Worm (Caenorhabditis elegans) whole organism, L4 larva: ENCODE results near the gene F46B6.2.

Experiments
- F26F4.8 ChIP-seq: fragments of 200-800 bp; sonication (Bioruptor generic); conservative IDR thresholded peaks from 2 replicates; pipeline ENCODE4 v1.3.6; 2022; ENCODE audit warnings: missing genetic modification characterization, missing compliant biosample characterization
- T20F7.1 ChIP-seq: fragments of 200-800 bp; sonication (Bioruptor generic); optimal IDR thresholded peaks from 2 replicates; lab custom pipeline; 2018; ENCODE audit warnings: mild to moderate bottlenecking, missing genetic modification characterization, missing compliant biosample characterization
- Y48G9A.11 ChIP-seq: fragments of 200-800 bp; sonication (Bioruptor generic); IDR thresholded peaks from 2 replicates; pipeline ENCODE4 v1.3.6; 2022; ENCODE audit warnings: missing genetic modification reagents, missing genetic modification characterization, missing compliant biosample characterization
- Y5F2A.4 ChIP-seq: fragments of 200-800 bp; sonication (Bioruptor generic); optimal IDR thresholded peaks from 2 replicates; lab custom pipeline; 2018; ENCODE audit warnings: mild to moderate bottlenecking, missing genetic modification characterization, missing compliant biosample characterization
- ZK337.2 ChIP-seq: fragments of 200-800 bp; sonication (Bioruptor generic); IDR thresholded peaks from 2 replicates; pipeline ENCODE4 v1.3.6; 2022; ENCODE audit warnings: missing genetic modification reagents, missing genetic modification characterization, missing compliant biosample characterization
- arid-1 ChIP-seq: fragments of 200-800 bp; sonication (Bioruptor generic); conservative IDR thresholded peaks from 2 replicates; pipeline ENCODE4 v1.3.6; 2022; ENCODE audit warnings: missing genetic modification reagents, missing genetic modification characterization, missing compliant biosample characterization
- attf-4 ChIP-seq: sonication (generic microtip); optimal IDR thresholded peaks from 3 replicates; lab custom pipeline; 2017; ENCODE audit warnings: missing biosample characterization, missing genetic modification characterization
- cey-2 ChIP-seq: sonication (generic microtip); optimal IDR thresholded peaks from 3 replicates; lab custom pipeline; 2017; ENCODE audit warnings: missing genetic modification characterization, mild to moderate bottlenecking, missing compliant biosample characterization, antibody characterized with exemption, borderline replicate concordance; ENCODE audit not compliant: insufficient read depth
- daf-16 ChIP-seq, 3 experiments: sonication (generic microtip); optimal IDR thresholded peaks; 2 replicates each; lab custom pipeline; 2016 to 2017; ENCODE audit warnings: missing genetic modification characterization in 3 of 3, missing genetic modification reagents in 3 of 3, mild to moderate bottlenecking in 2 of 3, missing compliant biosample characterization in 2 of 3, missing biosample characterization in 1 of 3, moderate library complexity in 1 of 3
- daf-19 ChIP-seq: fragments of 200-800 bp; sonication (Bioruptor generic); conservative IDR thresholded peaks from 2 replicates; pipeline ENCODE4 v1.3.6; 2022; ENCODE audit warnings: missing genetic modification characterization, missing compliant biosample characterization
- dmd-6 ChIP-seq: fragments of 200-800 bp; sonication (Bioruptor generic); IDR thresholded peaks from 2 replicates; pipeline ENCODE4 v1.3.6; 2022; ENCODE audit warnings: missing genetic modification reagents, missing genetic modification characterization, missing compliant biosample characterization
- dmd-9 ChIP-seq: fragments of 200-800 bp; sonication (Bioruptor generic); IDR thresholded peaks from 2 replicates; pipeline ENCODE4 v1.3.6; 2022; ENCODE audit warnings: missing genetic modification reagents, missing genetic modification characterization, missing compliant biosample characterization
- dpl-1 ChIP-seq: fragments of 150-350 bp; optimal IDR thresholded peaks from 2 replicates; lab custom pipeline; 2014; ENCODE audit warnings: missing biosample characterization, missing genetic modification reagents, missing genetic modification characterization
- duxl-1 ChIP-seq: sonication (generic microtip); optimal IDR thresholded peaks from 2 replicates; lab custom pipeline; 2016; ENCODE audit warnings: mild to moderate bottlenecking, missing genetic modification characterization, moderate library complexity, missing compliant biosample characterization; ENCODE audit not compliant: poor library complexity
- dve-1 ChIP-seq: sonication (generic microtip); optimal IDR thresholded peaks from 2 replicates; lab custom pipeline; 2017; ENCODE audit warnings: antibody characterized with exemption, mild to moderate bottlenecking, missing genetic modification characterization, missing compliant biosample characterization; ENCODE audit not compliant: insufficient read depth
- egl-43 ChIP-seq: fragments of 200-800 bp; sonication (Bioruptor generic); IDR thresholded peaks from 2 replicates; pipeline ENCODE4 v1.3.6; 2022; ENCODE audit warnings: missing genetic modification reagents, missing genetic modification characterization, missing compliant biosample characterization
- hlh-11 ChIP-seq: fragments of 200-800 bp; sonication (Bioruptor generic); optimal IDR thresholded peaks from 2 replicates; lab custom pipeline; 2018; ENCODE audit warnings: mild to moderate bottlenecking, missing genetic modification characterization, missing compliant biosample characterization
- lin-15B ChIP-seq: fragments of 150-350 bp; sonication (generic microtip); optimal IDR thresholded peaks from 3 replicates; lab custom pipeline; 2014; ENCODE audit warnings: missing biosample characterization, missing genetic modification characterization
- mdl-1 ChIP-seq, 2 experiments: fragments of 150-350 bp in 1 of 2; sonication (generic microtip) in 1 of 2; optimal IDR thresholded peaks; 2 replicates each; lab custom pipeline; 2014 to 2017; ENCODE audit warnings: missing biosample characterization in 2 of 2, missing genetic modification characterization in 2 of 2
- mdt-29 ChIP-seq: fragments of 200-800 bp; sonication (Bioruptor generic); IDR thresholded peaks from 2 replicates; pipeline ENCODE4 v1.3.6; 2022; ENCODE audit warnings: missing genetic modification reagents, missing genetic modification characterization, missing compliant biosample characterization
- mep-1 ChIP-seq: fragments of 150-350 bp; sonication (generic microtip); optimal IDR thresholded peaks from 3 replicates; lab custom pipeline; 2014; ENCODE audit warnings: missing biosample characterization, missing genetic modification characterization
- nhr-102 ChIP-seq: sonication (generic microtip); optimal IDR thresholded peaks from 2 replicates; lab custom pipeline; 2016; ENCODE audit warnings: mild to moderate bottlenecking, missing genetic modification characterization, moderate library complexity, missing compliant biosample characterization
- nhr-28 ChIP-seq: fragments of 150-350 bp; optimal IDR thresholded peaks from 2 replicates; lab custom pipeline; 2014; ENCODE audit warnings: missing biosample characterization, missing genetic modification characterization
- nhr-6 ChIP-seq: fragments of 150-350 bp; optimal IDR thresholded peaks from 2 replicates; lab custom pipeline; 2014; ENCODE audit warnings: missing biosample characterization, missing genetic modification characterization
- nhr-77 ChIP-seq: fragments of 150-350 bp; optimal IDR thresholded peaks from 2 replicates; lab custom pipeline; 2014; ENCODE audit warnings: missing biosample characterization, missing genetic modification characterization
- pqm-1 ChIP-seq: sonication (generic microtip); optimal IDR thresholded peaks from 2 replicates; lab custom pipeline; 2017; ENCODE audit warnings: missing biosample characterization, missing genetic modification characterization
- tra-1 ChIP-seq: fragments of 200-800 bp; sonication (Bioruptor generic); IDR thresholded peaks from 2 replicates; pipeline ENCODE4 v1.3.6; 2022; ENCODE audit warnings: missing genetic modification reagents, missing genetic modification characterization, missing compliant biosample characterization
- unc-62 ChIP-seq, 3 experiments: fragments of 150-350 bp in 1 of 3; sonication (generic microtip); optimal IDR thresholded peaks in 2 of 3; peaks in 1 of 3; 1 replicate in 1 of 3; 2 replicates in 2 of 3; lab custom pipeline; 2014 to 2017; ENCODE audit warnings: missing biosample characterization in 3 of 3, missing genetic modification characterization in 3 of 3, missing genetic modification reagents in 3 of 3, missing genotype in 1 of 3
- vab-7 ChIP-seq: fragments of 200-800 bp; sonication (Bioruptor generic); IDR thresholded peaks from 2 replicates; pipeline ENCODE4 v1.3.6; 2022; ENCODE audit warnings: missing genetic modification reagents, missing genetic modification characterization, missing compliant biosample characterization
- zag-1 ChIP-seq: fragments of 150-350 bp; optimal IDR thresholded peaks from 2 replicates; lab custom pipeline; 2014; ENCODE audit warnings: missing biosample characterization, missing genetic modification characterization
- ztf-7 ChIP-seq: fragments of 150-350 bp; optimal IDR thresholded peaks from 2 replicates; lab custom pipeline; 2014; ENCODE audit warnings: missing biosample characterization, missing genetic modification characterization

Gene F46B6.2

ce11 chrV:9816390-9816789 is 44.3 kb downstream of the F46B6.2 start, which contains the start of gene sru-31:
Gene sru-31, plus strand, starts transcription at chrV:9816690.
- TF ChIP-seq duxl-1 (tag; lab: Kevin White, UChicago) (no peak), dmd-9 (GFP tag; lab: Robert Waterston, UW) (no peak), Y48G9A.11 (no peak), nhr-28 (no peak), daf-19 (no peak), arid-1 (no peak), daf-16 (GFP tag; optimal IDR thresholded peaks at IDR 0.05; lab: Kevin White, UChicago) (no peak), daf-16 (tag; optimal IDR thresholded peaks at IDR 0.05; lab: Kevin White, UChicago) (no peak), mep-1 (tag; lab: Kevin White, UChicago) (no peak), lin-15B (tag; lab: Kevin White, UChicago) (no peak), ztf-7 (no peak), zag-1 (tag; lab: Kevin White, UChicago) (no peak)
- TF ChIP-seq, all 104 proteins: peak for 0

DNA sequence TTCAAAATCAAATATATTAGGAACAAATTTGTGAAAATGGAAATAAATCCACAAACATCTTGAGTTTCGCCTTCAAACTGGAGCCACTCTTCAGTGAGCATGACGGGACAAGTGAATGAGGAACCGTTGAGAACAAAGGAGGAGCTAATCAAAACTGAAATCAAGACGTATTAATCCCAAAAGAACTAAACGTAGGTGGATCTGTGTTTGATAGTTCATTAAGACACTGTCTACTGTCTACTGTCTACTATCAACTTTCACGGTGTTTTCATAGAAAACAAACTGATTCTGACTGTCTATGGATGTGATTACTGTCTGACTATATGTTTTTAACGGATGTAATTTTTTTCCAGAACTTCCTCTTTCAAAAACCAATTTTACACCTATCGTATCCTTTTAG is 49.6 kb downstream of the F46B6.2 start, which contains the start of gene str-193:
TSS of gene str-193 (minus strand) at position 101 of the 400 bp plus-strand sequence.
- TF ChIP-seq F26F4.8: no peak
- peak in 1 of 2 experiments; percentile 6 for TF ChIP-seq unc-62 (GFP tag; optimal IDR thresholded peaks at IDR 0.05 in 1 of 2; lab: Kevin White, UChicago)
- TF ChIP-seq unc-62 (tag; optimal IDR thresholded peaks at IDR 0.05; lab: Kevin White, UChicago): no peak

DNA sequence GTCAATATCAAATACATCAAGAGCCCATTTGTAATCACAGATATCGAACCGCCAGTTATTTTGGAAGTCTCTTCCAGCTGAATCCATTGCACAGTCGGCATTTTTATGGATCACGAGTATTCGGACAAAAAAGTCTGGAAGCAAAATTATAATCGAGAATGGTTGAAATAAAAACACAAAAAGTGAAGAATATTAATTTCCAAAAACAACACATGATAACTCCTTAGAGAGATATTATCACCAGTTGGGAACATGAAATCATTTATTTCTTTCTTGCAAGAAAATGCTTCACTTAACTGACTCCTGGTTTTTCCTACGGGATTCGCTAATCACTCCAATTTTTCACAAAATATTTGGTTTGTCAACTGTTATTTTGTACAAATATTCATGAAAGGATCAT is 52.1 kb downstream of the F46B6.2 start, which contains the start of gene str-2:
TSS of gene str-2 (minus strand) at position 101 of the 400 bp plus-strand sequence.
- TF ChIP-seq tra-1 (GFP tag; lab: Robert Waterston, UW): no peak
- TF ChIP-seq nhr-77 (tag; lab: Kevin White, UChicago): no peak
- no peak for TF ChIP-seq nhr-102 (tag; lab: Kevin White, UChicago)
- TF ChIP-seq mdt-29: no peak
- no peak for TF ChIP-seq hlh-11 (tag; lab: Kevin White, UChicago)
- no peak for TF ChIP-seq mdl-1 (tag; optimal IDR thresholded peaks at IDR 0.05; lab: Kevin White, UChicago)
- TF ChIP-seq dpl-1 (GFP tag; lab: Kevin White, UChicago): no peak
- no peak for TF ChIP-seq nhr-6 (tag; lab: Kevin White, UChicago)
- no peak for TF ChIP-seq egl-43 (GFP tag; lab: Robert Waterston, UW)
- TF ChIP-seq arid-1: no peak
- no peak for TF ChIP-seq attf-4 (tag; lab: Kevin White, UChicago)
- TF ChIP-seq dmd-6 (GFP tag; lab: Robert Waterston, UW): no peak
- no peak for TF ChIP-seq Y5F2A.4
- no peak for TF ChIP-seq pqm-1
- TF ChIP-seq T20F7.1 (GFP tag; lab: Kevin White, UChicago): no peak
- TF ChIP-seq dve-1: no peak
- no peak for TF ChIP-seq ZK337.2 (GFP tag; lab: Robert Waterston, UW)
- TF ChIP-seq vab-7 (GFP tag; lab: Robert Waterston, UW): no peak
- TF ChIP-seq unc-62 (GFP tag; optimal IDR thresholded peaks at IDR 0.05 in 1 of 2; lab: Kevin White, UChicago): no peak
- TF ChIP-seq unc-62 (tag; optimal IDR thresholded peaks at IDR 0.05; lab: Kevin White, UChicago): no peak
- TF ChIP-seq cey-2 (tag; lab: Kevin White, UChicago): no peak
